Fruit fly (Drosophila melanogaster) whole organism, embryonic: ENCODE results near the gene CG10801.

Experiments used
- ATbp ChIP-seq: fragments of 200-800 bp; sonication (Bioruptor generic); optimal IDR thresholded peaks from 2 replicates; lab custom pipeline; 2017; ENCODE audit warnings: missing biosample characterization, mild to moderate bottlenecking, missing genetic modification characterization, missing genetic modification reagents
- B-H1 ChIP-seq: fragments of 200-800 bp; sonication (Bioruptor generic); IDR thresholded peaks from 3 replicates; pipeline ENCODE4 v1.3.6; 2022; ENCODE audit warnings: missing biosample characterization, missing genetic modification characterization
- Bgb ChIP-seq: fragments of 200-800 bp; sonication (Bioruptor generic); IDR thresholded peaks from 2 replicates; pipeline ENCODE4 v1.3.6; 2022; ENCODE audit warnings: missing biosample characterization, missing genetic modification characterization; ENCODE audit not compliant: partially characterized antibody
- CG1024 ChIP-seq: fragments of 200-800 bp; sonication (Bioruptor generic); IDR thresholded peaks from 2 replicates; pipeline ENCODE4 v1.3.6; 2022; ENCODE audit warnings: missing biosample characterization, missing genetic modification characterization
- CG12071 ChIP-seq: fragments of 200-800 bp; sonication (Bioruptor generic); optimal IDR thresholded peaks from 3 replicates; lab custom pipeline; 2018; ENCODE audit warnings: missing biosample characterization, mild to moderate bottlenecking, missing genetic modification characterization
- CG16813 ChIP-seq: fragments of 200-800 bp; sonication (Bioruptor generic); IDR thresholded peaks from 3 replicates; pipeline ENCODE4 v1.3.6; 2022; ENCODE audit warnings: missing biosample characterization, missing genetic modification characterization; ENCODE audit not compliant: partially characterized antibody
- CG17328 ChIP-seq: fragments of 200-800 bp; sonication (Bioruptor generic); IDR thresholded peaks from 2 replicates; pipeline ENCODE4 v1.3.6; 2022; ENCODE audit warnings: missing biosample characterization, missing genetic modification characterization
- CG17359 ChIP-seq: fragments of 200-800 bp; sonication (Bioruptor generic); optimal IDR thresholded peaks from 3 replicates; lab custom pipeline; 2018; ENCODE audit warnings: missing biosample characterization, mild to moderate bottlenecking, missing genetic modification characterization, moderate library complexity
- CG30403 ChIP-seq: fragments of 200-800 bp; sonication (Bioruptor generic); optimal IDR thresholded peaks from 3 replicates; lab custom pipeline; 2016; ENCODE audit warnings: missing biosample characterization, missing genetic modification characterization
- CG31441 ChIP-seq: fragments of 200-800 bp; sonication (Bioruptor generic); IDR thresholded peaks from 2 replicates; pipeline ENCODE4 v1.3.6; 2022; ENCODE audit warnings: missing biosample characterization, missing genetic modification characterization
- CG4404 ChIP-seq: fragments of 200-800 bp; sonication (Bioruptor generic); IDR thresholded peaks from 2 replicates; pipeline ENCODE4 v1.3.6; 2022; ENCODE audit warnings: missing biosample characterization, missing genetic modification characterization
- CG6791 ChIP-seq: fragments of 200-800 bp; sonication (Bioruptor generic); IDR thresholded peaks from 3 replicates; pipeline ENCODE4 v1.3.6; 2022; ENCODE audit warnings: missing biosample characterization, missing genetic modification characterization; ENCODE audit not compliant: partially characterized antibody
- CG7745 ChIP-seq: fragments of 200-800 bp; sonication (Bioruptor generic); optimal IDR thresholded peaks from 2 replicates; lab custom pipeline; 2018; ENCODE audit warnings: missing biosample characterization, mild to moderate bottlenecking, missing genetic modification characterization, moderate library complexity
- CrebB ChIP-seq: fragments of 200-800 bp; sonication (Bioruptor generic); optimal IDR thresholded peaks from 3 replicates; lab custom pipeline; 2018; ENCODE audit warnings: missing biosample characterization, mild to moderate bottlenecking, missing genetic modification characterization
- E2f1 ChIP-seq: fragments of 200-800 bp; sonication (Bioruptor generic); IDR thresholded peaks from 2 replicates; pipeline ENCODE4 v1.3.6; 2022; ENCODE audit warnings: missing biosample characterization, missing genetic modification characterization
- Med ChIP-seq: fragments of 200-800 bp; sonication (Bioruptor generic); peaks from one replicate; lab custom pipeline; 2016; ENCODE audit warnings: missing biosample characterization, missing genetic modification characterization, mild to moderate bottlenecking, inconsistent platforms, moderate library complexity
- Mrtf ChIP-seq: fragments of 200-800 bp; sonication (Bioruptor generic); IDR thresholded peaks from 3 replicates; pipeline ENCODE4 v1.3.6; 2022; ENCODE audit warnings: missing biosample characterization, missing genetic modification characterization
- NfI ChIP-seq: fragments of 200-800 bp; sonication (Bioruptor generic); optimal IDR thresholded peaks from 3 replicates; lab custom pipeline; 2018; ENCODE audit warnings: missing biosample characterization, mild to moderate bottlenecking, missing genetic modification characterization, moderate library complexity
- Opbp ChIP-seq: fragments of 200-800 bp; sonication (Bioruptor generic); IDR thresholded peaks from 3 replicates; pipeline ENCODE4 v1.3.6; 2022; ENCODE audit warnings: missing biosample characterization, missing genetic modification characterization; ENCODE audit not compliant: partially characterized antibody
- Pdp1 ChIP-seq, 2 experiments: fragments of 200-800 bp; sonication (Bioruptor generic); optimal IDR thresholded peaks; 3 replicates each; lab custom pipeline; 2016; ENCODE audit warnings: missing biosample characterization in 2 of 2, missing genetic modification characterization in 2 of 2, mild to moderate bottlenecking in 1 of 2, moderate library complexity in 1 of 2
- Scr ChIP-seq: fragments of 200-800 bp; sonication (Bioruptor generic); IDR thresholded peaks from 2 replicates; pipeline ENCODE4 v1.3.6; 2022; ENCODE audit warnings: missing biosample characterization, missing genetic modification characterization; ENCODE audit not compliant: partially characterized antibody
- Tbp ChIP-seq: fragments of >200 bp; optimal IDR thresholded peaks from 2 replicates; lab custom pipeline; 2018; ENCODE audit warnings: missing biosample characterization, missing genetic modification characterization
- amos ChIP-seq: fragments of 200-800 bp; sonication (Bioruptor generic); IDR thresholded peaks from 2 replicates; pipeline ENCODE4 v1.3.6; 2022; ENCODE audit warnings: missing biosample characterization, missing genetic modification characterization; ENCODE audit not compliant: partially characterized antibody
- ase ChIP-seq: fragments of 200-800 bp; sonication (Bioruptor generic); IDR thresholded peaks from 3 replicates; pipeline ENCODE4 v1.3.6; 2022; ENCODE audit warnings: missing biosample characterization, missing genetic modification characterization
- ato ChIP-seq: fragments of 200-800 bp; sonication (Bioruptor generic); IDR thresholded peaks from 2 replicates; pipeline ENCODE4 v1.3.6; 2022; ENCODE audit warnings: missing biosample characterization, missing genetic modification characterization; ENCODE audit not compliant: partially characterized antibody
- chinmo ChIP-seq: fragments of 200-800 bp; sonication (Bioruptor generic); IDR thresholded peaks from 4 replicates; pipeline ENCODE4 v1.3.6; 2022; ENCODE audit warnings: missing biosample characterization, missing genetic modification characterization; ENCODE audit not compliant: partially characterized antibody
- ci ChIP-seq: fragments of 200-800 bp; sonication (Bioruptor generic); IDR thresholded peaks from 3 replicates; pipeline ENCODE4 v1.3.6; 2022; ENCODE audit warnings: missing biosample characterization, missing genetic modification characterization
- crol ChIP-seq: fragments of 200-800 bp; sonication (Bioruptor generic); IDR thresholded peaks from 2 replicates; pipeline ENCODE4 v1.3.6; 2022; ENCODE audit warnings: missing biosample characterization, missing genetic modification characterization
- cwo ChIP-seq: fragments of 200-800 bp; sonication (Bioruptor generic); optimal IDR thresholded peaks from 3 replicates; lab custom pipeline; 2017; ENCODE audit warnings: missing biosample characterization, missing genetic modification characterization, mild to moderate bottlenecking, moderate library complexity, missing genetic modification reagents
- exex ChIP-seq: fragments of 200-800 bp; sonication (Bioruptor generic); optimal IDR thresholded peaks from 4 replicates; lab custom pipeline; 2018; ENCODE audit warnings: missing biosample characterization, mild to moderate bottlenecking, missing genetic modification characterization, moderate library complexity
- fd3F ChIP-seq: fragments of 200-800 bp; sonication (Bioruptor generic); optimal IDR thresholded peaks from 2 replicates; lab custom pipeline; 2018; ENCODE audit warnings: missing biosample characterization, mild to moderate bottlenecking, missing genetic modification characterization, moderate library complexity
- grn ChIP-seq: fragments of 200-800 bp; sonication (Bioruptor generic); optimal IDR thresholded peaks from 3 replicates; lab custom pipeline; 2017; ENCODE audit warnings: missing biosample characterization, missing genetic modification characterization
- ham ChIP-seq: fragments of 200-800 bp; sonication (Bioruptor generic); IDR thresholded peaks from 2 replicates; pipeline ENCODE4 v1.3.6; 2022; ENCODE audit warnings: missing biosample characterization, missing genetic modification characterization
- kni ChIP-seq: fragments of 200-800 bp; sonication (Bioruptor generic); optimal IDR thresholded peaks from 3 replicates; lab custom pipeline; 2017; ENCODE audit warnings: mild to moderate bottlenecking, missing biosample characterization, missing genetic modification reagents, missing genetic modification characterization
- lab ChIP-seq: fragments of 200-800 bp; sonication (Bioruptor generic); optimal IDR thresholded peaks from 3 replicates; lab custom pipeline; 2017; ENCODE audit warnings: missing biosample characterization, missing genetic modification characterization, mild to moderate bottlenecking, moderate library complexity, missing genetic modification reagents
- nerfin-2 ChIP-seq: fragments of 200-800 bp; sonication (Bioruptor generic); IDR thresholded peaks from 2 replicates; pipeline ENCODE4 v1.3.6; 2022; ENCODE audit warnings: missing biosample characterization, missing genetic modification characterization; ENCODE audit not compliant: partially characterized antibody
- oc ChIP-seq: fragments of 200-800 bp; sonication (Bioruptor generic); optimal IDR thresholded peaks from 2 replicates; lab custom pipeline; 2018; ENCODE audit warnings: missing biosample characterization, mild to moderate bottlenecking, missing genetic modification characterization, moderate library complexity
- otp ChIP-seq: fragments of 200-800 bp; sonication (Bioruptor generic); IDR thresholded peaks from 3 replicates; pipeline ENCODE4, ENCODE4 v1.3.6; 2022; ENCODE audit warnings: missing biosample characterization, missing genetic modification characterization
- psq ChIP-seq: fragments of 200-800 bp; sonication (Bioruptor generic); optimal IDR thresholded peaks from 2 replicates; lab custom pipeline; 2017; ENCODE audit warnings: missing biosample characterization, missing genetic modification characterization
- salm ChIP-seq: fragments of 200-800 bp; sonication (Bioruptor generic); optimal IDR thresholded peaks from 2 replicates; lab custom pipeline; 2018; ENCODE audit warnings: missing biosample characterization, mild to moderate bottlenecking, missing genetic modification characterization
- sd ChIP-seq: fragments of 200-800 bp; sonication (Bioruptor generic); optimal IDR thresholded peaks from 3 replicates; lab custom pipeline; 2018; ENCODE audit warnings: missing biosample characterization, mild to moderate bottlenecking, missing genetic modification characterization, moderate library complexity
- sens ChIP-seq: fragments of 200-800 bp; sonication (Bioruptor generic); peaks from one replicate; lab custom pipeline; 2016; ENCODE audit warnings: missing biosample characterization, missing genetic modification characterization
- sqz ChIP-seq: fragments of 200-800 bp; sonication (Bioruptor generic); optimal IDR thresholded peaks from 3 replicates; lab custom pipeline; 2018; ENCODE audit warnings: missing biosample characterization, mild to moderate bottlenecking, missing genetic modification characterization
- tx ChIP-seq: fragments of 200-800 bp; sonication (Bioruptor generic); optimal IDR thresholded peaks from 2 replicates; lab custom pipeline; 2016; ENCODE audit warnings: missing biosample characterization, missing genetic modification characterization
- unpg ChIP-seq: fragments of 200-800 bp; sonication (Bioruptor generic); optimal IDR thresholded peaks from 3 replicates; lab custom pipeline; 2018; ENCODE audit warnings: missing biosample characterization, mild to moderate bottlenecking, missing genetic modification characterization, moderate library complexity
- wek ChIP-seq: fragments of 200-800 bp; sonication (Bioruptor generic); optimal IDR thresholded peaks from 3 replicates; lab custom pipeline; 2018; ENCODE audit warnings: missing biosample characterization, mild to moderate bottlenecking, missing genetic modification characterization, moderate library complexity

Gene CG10801

dm6 chrX:3424963-3425362 lies 35.4 kb upstream of the CG10801 start (continued):
- TF ChIP-seq CG17328 (GFP tag; lab: Robert Waterston, UW): peak; percentile 85
- TF ChIP-seq ham: no peak
- TF ChIP-seq CG7745 (tag; lab: Kevin White, UChicago): no peak
- peak; percentile 75 for TF ChIP-seq CG1024
- TF ChIP-seq fd3F (GFP tag; lab: Kevin White, UChicago): peak; percentile 71
- TF ChIP-seq psq (GFP tag; lab: Kevin White, UChicago): peak; percentile 33
- TF ChIP-seq ase: peak; percentile 74; the same call in 2 of the 3 replicates
- peak; percentile 79 for TF ChIP-seq B-H1
- TF ChIP-seq sd (tag; lab: Kevin White, UChicago): peak; percentile 70
- TF ChIP-seq CrebB (tag; lab: Kevin White, UChicago): peak; percentile 65
- TF ChIP-seq CG30403 (GFP tag; lab: Kevin White, UChicago): peak; percentile 87
- peak; percentile 53 for TF ChIP-seq CG4404 (GFP tag; lab: Robert Waterston, UW)
- no peak for TF ChIP-seq ato
- no peak for TF ChIP-seq Tbp (GFP tag; lab: Kevin White, UChicago)

dm6 chrX:3426803-3427613 lies 33.4 kb upstream of the CG10801 start:
- TF ChIP-seq sqz (GFP tag; lab: Kevin White, UChicago) (peak; percentile 78), Scr (peak; percentile 40; the same call in 1 of the 2 replicates), CG6791 (peak; percentile 28; the same call in 1 of the 3 replicates), E2f1 (GFP tag; lab: Robert Waterston, UW) (no peak), exex (peak; percentile 9), CG17359 (tag; lab: Kevin White, UChicago) (peak; percentile 23), chinmo (0 out of 4 replicates have a peak, but pooled peaks have one; percentile 60), CG12071 (GFP tag; lab: Kevin White, UChicago) (no peak), ci (GFP tag; lab: Robert Waterston, UW) (peak; percentile 37; the same call in 1 of the 3 replicates), nerfin-2 (GFP tag; lab: Robert Waterston, UW) (no peak), Bgb (GFP tag; lab: Robert Waterston, UW) (peak; percentile 13; the same call in 1 of the 2 replicates), unpg (peak; percentile 10), salm (tag; lab: Kevin White, UChicago) (peak; percentile 14), Mrtf (GFP tag; lab: Robert Waterston, UW) (no peak), grn (GFP tag; lab: Kevin White, UChicago) (peak; percentile 95), cwo (GFP tag; lab: Kevin White, UChicago) (peak; percentile 86), tx (GFP tag; lab: Kevin White, UChicago) (no peak), crol (GFP tag; lab: Robert Waterston, UW) (peak; percentile 57), Pdp1 (GFP tag; optimal IDR thresholded peaks at IDR 0.05; lab: Kevin White, UChicago) (peak in 1 of 2 experiments; percentile 43), wek (peak; percentile 7), CG31441 (GFP tag; lab: Robert Waterston, UW) (no peak), amos (GFP tag; lab: Robert Waterston, UW) (peak; percentile 62; the same call in 1 of the 2 replicates), sens (GFP tag; lab: Kevin White, UChicago) (peak; percentile 6), lab (GFP tag; lab: Kevin White, UChicago) (no peak), CG16813 (GFP tag; lab: Robert Waterston, UW) (peak; percentile 56; the same call in 2 of the 3 replicates), otp (GFP tag; lab: Robert Waterston, UW) (peak; percentile 48; the same call in 1 of the 3 replicates), oc (tag; lab: Kevin White, UChicago) (peak; percentile 12), kni (GFP tag; lab: Kevin White, UChicago) (peak; percentile 7), Med (GFP tag; lab: Kevin White, UChicago) (peak; percentile 52), ATbp (GFP tag; lab: Kevin White, UChicago) (peak; percentile 0), NfI (GFP tag; lab: Kevin White, UChicago) (no peak), Opbp (GFP tag; lab: Robert Waterston, UW) (peak; percentile 30; the same call in 1 of the 3 replicates)
